Fruit fly (Drosophila melanogaster) whole organism, embryonic: ENCODE measurements around the gene rasp.
A peak's percentile ranks its signal among the peaks of the same experiment; 100 is the strongest.

Experiments used
- ATbp ChIP-seq: fragments of 200-800 bp; sonication (Bioruptor generic); optimal IDR thresholded peaks from 2 replicates; lab custom pipeline; 2017; ENCODE audit warnings: missing biosample characterization, mild to moderate bottlenecking, missing genetic modification characterization, missing genetic modification reagents
- CG10274 ChIP-seq: fragments of 200-800 bp; sonication (Bioruptor generic); optimal IDR thresholded peaks from 3 replicates; lab custom pipeline; 2017; ENCODE audit warnings: missing biosample characterization, mild to moderate bottlenecking, missing genetic modification characterization
- CG10321 ChIP-seq: fragments of 200-800 bp; sonication (Bioruptor generic); IDR thresholded peaks from 2 replicates; pipeline ENCODE4 v1.3.6; 2022; ENCODE audit warnings: missing biosample characterization, missing genetic modification characterization
- CG10431 ChIP-seq: fragments of 200-800 bp; sonication (Bioruptor generic); optimal IDR thresholded peaks from 3 replicates; lab custom pipeline; 2018; ENCODE audit warnings: missing biosample characterization, mild to moderate bottlenecking, missing genetic modification characterization
- CG11695 ChIP-seq: fragments of 200-800 bp; sonication (Bioruptor generic); IDR thresholded peaks from 3 replicates; pipeline ENCODE4 v1.3.6; 2022; ENCODE audit warnings: missing biosample characterization, missing genetic modification characterization
- CG11696 ChIP-seq: fragments of 200-800 bp; sonication (Bioruptor generic); IDR thresholded peaks from 2 replicates; pipeline ENCODE4 v1.3.6; 2022; ENCODE audit warnings: missing biosample characterization, missing genetic modification characterization
- CG12104 ChIP-seq: fragments of 200-800 bp; sonication (Bioruptor generic); optimal IDR thresholded peaks from 3 replicates; lab custom pipeline; 2016; ENCODE audit warnings: missing biosample characterization, missing genetic modification characterization
- CG17361 ChIP-seq: fragments of 200-800 bp; sonication (Bioruptor generic); IDR thresholded peaks from 3 replicates; pipeline ENCODE4 v1.3.6; 2022; ENCODE audit warnings: missing biosample characterization, missing genetic modification characterization
- CG17612 ChIP-seq: fragments of 200-800 bp; sonication (Bioruptor generic); IDR thresholded peaks from 2 replicates; pipeline ENCODE4 v1.3.6; 2022; ENCODE audit warnings: missing biosample characterization, missing genetic modification characterization
- CG2875 ChIP-seq: fragments of 200-800 bp; sonication (Bioruptor generic); optimal IDR thresholded peaks from 2 replicates; lab custom pipeline; 2017; ENCODE audit warnings: missing biosample characterization, mild to moderate bottlenecking, missing genetic modification characterization, missing genetic modification reagents
- CG32532 ChIP-seq: fragments of 200-800 bp; sonication (Bioruptor generic); IDR thresholded peaks from 2 replicates; pipeline ENCODE4 v1.3.6; 2022; ENCODE audit warnings: missing biosample characterization, missing genetic modification characterization
- CG34376 ChIP-seq: fragments of 200-800 bp; sonication (Bioruptor generic); optimal IDR thresholded peaks from 2 replicates; lab custom pipeline; 2018; ENCODE audit warnings: missing biosample characterization, mild to moderate bottlenecking, missing genetic modification characterization
- CG6254 ChIP-seq: fragments of 200-800 bp; sonication (Bioruptor generic); optimal IDR thresholded peaks from 3 replicates; lab custom pipeline; 2017; ENCODE audit warnings: mild to moderate bottlenecking, missing biosample characterization, missing genetic modification reagents, missing genetic modification characterization
- CG7556 ChIP-seq: fragments of 200-800 bp; sonication (Bioruptor generic); optimal IDR thresholded peaks from 2 replicates; lab custom pipeline; 2017; ENCODE audit warnings: missing biosample characterization, mild to moderate bottlenecking, missing genetic modification characterization
- CG8281 ChIP-seq: fragments of 200-800 bp; sonication (Bioruptor generic); optimal IDR thresholded peaks from 2 replicates; lab custom pipeline; 2018; ENCODE audit warnings: missing biosample characterization, mild to moderate bottlenecking, missing genetic modification characterization, moderate library complexity
- CG8359 ChIP-seq: fragments of 200-800 bp; sonication (Bioruptor generic); optimal IDR thresholded peaks from 2 replicates; lab custom pipeline; 2017; ENCODE audit warnings: missing biosample characterization, mild to moderate bottlenecking, missing genetic modification characterization, borderline replicate concordance
- CG9609 ChIP-seq: fragments of 200-800 bp; sonication (Bioruptor generic); optimal IDR thresholded peaks from 3 replicates; lab custom pipeline; 2016; ENCODE audit warnings: missing biosample characterization, missing genetic modification characterization
- CHES-1-like ChIP-seq: fragments of 200-800 bp; sonication (Bioruptor generic); optimal IDR thresholded peaks from 2 replicates; lab custom pipeline; 2016; ENCODE audit warnings: missing biosample characterization, missing genetic modification characterization
- CoRest ChIP-seq: fragments of 200-800 bp; sonication (Bioruptor generic); optimal IDR thresholded peaks from 3 replicates; lab custom pipeline; 2018; ENCODE audit warnings: missing biosample characterization, mild to moderate bottlenecking, missing genetic modification characterization, moderate library complexity
- Dad ChIP-seq: fragments of 200-800 bp; sonication (Bioruptor generic); optimal IDR thresholded peaks from 3 replicates; lab custom pipeline; 2016; ENCODE audit warnings: missing biosample characterization, missing genetic modification characterization
- Dip3 ChIP-seq: fragments of 200-800 bp; sonication (Bioruptor generic); optimal IDR thresholded peaks from 3 replicates; lab custom pipeline; 2016; ENCODE audit warnings: missing biosample characterization, missing genetic modification characterization
- Ets65A ChIP-seq: fragments of 200-800 bp; sonication (Bioruptor generic); peaks from one replicate; lab custom pipeline; 2016; ENCODE audit warnings: missing biosample characterization, missing genetic modification characterization
- Gsc ChIP-seq: fragments of 200-800 bp; sonication (Bioruptor generic); IDR thresholded peaks from 2 replicates; pipeline ENCODE4 v1.3.6; 2022; ENCODE audit warnings: missing biosample characterization, missing genetic modification characterization
- Gug ChIP-seq: fragments of 200-800 bp; sonication (Bioruptor generic); IDR thresholded peaks from 4 replicates; pipeline ENCODE4 v1.3.6; 2022; ENCODE audit warnings: missing biosample characterization, missing genetic modification characterization
- HLHmδ ChIP-seq: fragments of 200-800 bp; sonication (Bioruptor generic); optimal IDR thresholded peaks from 2 replicates; lab custom pipeline; 2018; ENCODE audit warnings: missing biosample characterization, mild to moderate bottlenecking, missing genetic modification characterization, moderate library complexity
- Hey ChIP-seq: fragments of 200-800 bp; sonication (Bioruptor generic); optimal IDR thresholded peaks from 3 replicates; lab custom pipeline; 2018; ENCODE audit warnings: missing biosample characterization, mild to moderate bottlenecking, missing genetic modification characterization
- Hr51 ChIP-seq, 2 experiments: fragments of 200-800 bp; sonication (Bioruptor generic); optimal IDR thresholded peaks; 2 replicates in 1 of 2; 3 replicates in 1 of 2; lab custom pipeline; 2016 to 2018; ENCODE audit warnings: missing biosample characterization in 2 of 2, missing genetic modification characterization in 2 of 2, mild to moderate bottlenecking in 1 of 2, moderate library complexity in 1 of 2
- Hr78 ChIP-seq, 2 experiments: fragments of 200-800 bp in 1 of 2; fragments of >200 bp in 1 of 2; sonication (Bioruptor generic) in 1 of 2; optimal IDR thresholded peaks; 2 replicates each; lab custom pipeline; 2017 to 2019; ENCODE audit warnings: missing biosample characterization in 2 of 2, missing genetic modification characterization in 2 of 2, mild to moderate bottlenecking in 1 of 2, moderate library complexity in 1 of 2
- Myb ChIP-seq: fragments of 200-800 bp; sonication (Bioruptor generic); optimal IDR thresholded peaks from 2 replicates; lab custom pipeline; 2016; ENCODE audit warnings: missing biosample characterization, missing genetic modification characterization
- Opbp ChIP-seq: fragments of 200-800 bp; sonication (Bioruptor generic); IDR thresholded peaks from 3 replicates; pipeline ENCODE4 v1.3.6; 2022; ENCODE audit warnings: missing biosample characterization, missing genetic modification characterization; ENCODE audit not compliant: partially characterized antibody
- Rx ChIP-seq: fragments of 200-800 bp; sonication (Bioruptor generic); IDR thresholded peaks from 2 replicates; pipeline ENCODE4 v1.3.6; 2022; ENCODE audit warnings: missing biosample characterization, missing genetic modification characterization
- Sox100B ChIP-seq: fragments of 200-800 bp; sonication (Bioruptor generic); optimal IDR thresholded peaks from 3 replicates; lab custom pipeline; 2018; ENCODE audit warnings: missing biosample characterization, mild to moderate bottlenecking, missing genetic modification characterization
- Sox102F ChIP-seq: fragments of 200-800 bp; sonication (Bioruptor generic); optimal IDR thresholded peaks from 2 replicates; lab custom pipeline; 2018; ENCODE audit warnings: missing biosample characterization, mild to moderate bottlenecking, missing genetic modification characterization, moderate library complexity
- cg ChIP-seq: fragments of 200-800 bp; sonication (Bioruptor generic); optimal IDR thresholded peaks from 3 replicates; lab custom pipeline; 2019; ENCODE audit warnings: missing biosample characterization, mild to moderate bottlenecking, missing genetic modification characterization, moderate library complexity
- dati ChIP-seq: fragments of 200-800 bp; sonication (Bioruptor generic); IDR thresholded peaks from 2 replicates; pipeline ENCODE4 v1.3.6; 2022; ENCODE audit warnings: missing biosample characterization, missing genetic modification characterization
- fu2 ChIP-seq: fragments of 200-800 bp; sonication (Bioruptor generic); optimal IDR thresholded peaks from 2 replicates; lab custom pipeline; 2016; ENCODE audit warnings: missing biosample characterization, missing genetic modification characterization
- gfzf ChIP-seq: fragments of 200-800 bp; sonication (Bioruptor generic); optimal IDR thresholded peaks from 2 replicates; lab custom pipeline; 2016; ENCODE audit warnings: missing biosample characterization, mild to moderate bottlenecking, missing genetic modification characterization, moderate library complexity
- h ChIP-seq: fragments of >200 bp; optimal IDR thresholded peaks from 2 replicates; lab custom pipeline; 2017
- hkb ChIP-seq, 2 experiments: fragments of 200-800 bp in 1 of 2; fragments of >200 bp in 1 of 2; sonication (Bioruptor generic) in 1 of 2; IDR thresholded peaks in 1 of 2; optimal IDR thresholded peaks in 1 of 2; 2 replicates each; pipeline versions ENCODE4 v1.3.6 to Lab custom; 2017 to 2022; ENCODE audit warnings: missing biosample characterization in 1 of 2, missing genetic modification characterization in 1 of 2
- kah ChIP-seq: fragments of 200-800 bp; sonication (Bioruptor generic); optimal IDR thresholded peaks from 2 replicates; lab custom pipeline; 2018; ENCODE audit warnings: missing biosample characterization, mild to moderate bottlenecking, missing genetic modification characterization
- odd ChIP-seq: fragments of 200-800 bp; sonication (Bioruptor generic); optimal IDR thresholded peaks from 2 replicates; lab custom pipeline; 2017; ENCODE audit warnings: missing biosample characterization, mild to moderate bottlenecking, missing genetic modification characterization
- sc ChIP-seq, 3 experiments: fragments of >200 bp in 2 of 3; fragments of 200-800 bp in 1 of 3; sonication (Bioruptor generic) in 1 of 3; optimal IDR thresholded peaks; 2 replicates in 2 of 3; 3 replicates in 1 of 3; lab custom pipeline; 2017; ENCODE audit warnings: mild to moderate bottlenecking in 1 of 3, missing biosample characterization in 1 of 3, missing genetic modification characterization in 1 of 3, missing genetic modification reagents in 1 of 3
- so ChIP-seq: fragments of 200-800 bp; sonication (Bioruptor generic); IDR thresholded peaks from 3 replicates; pipeline ENCODE4 v1.3.6; 2022; ENCODE audit warnings: missing biosample characterization, missing genetic modification characterization
- sqz ChIP-seq: fragments of 200-800 bp; sonication (Bioruptor generic); optimal IDR thresholded peaks from 3 replicates; lab custom pipeline; 2018; ENCODE audit warnings: missing biosample characterization, mild to moderate bottlenecking, missing genetic modification characterization
- ssp ChIP-seq: fragments of 200-800 bp; sonication (Bioruptor generic); IDR thresholded peaks from 2 replicates; pipeline ENCODE4 v1.3.6; 2022; ENCODE audit warnings: missing biosample characterization, missing genetic modification characterization
- unpg ChIP-seq: fragments of 200-800 bp; sonication (Bioruptor generic); optimal IDR thresholded peaks from 3 replicates; lab custom pipeline; 2018; ENCODE audit warnings: missing biosample characterization, mild to moderate bottlenecking, missing genetic modification characterization, moderate library complexity
- wdn ChIP-seq: fragments of 200-800 bp; sonication (Bioruptor generic); IDR thresholded peaks from 2 replicates; pipeline ENCODE4 v1.3.6; 2022; ENCODE audit warnings: missing biosample characterization, missing genetic modification characterization
- z ChIP-seq: fragments of 200-800 bp; sonication (Bioruptor generic); IDR thresholded peaks from 3 replicates; pipeline ENCODE4 v1.3.6; 2022; ENCODE audit warnings: missing biosample characterization, missing genetic modification characterization
- zen2 ChIP-seq: fragments of 200-800 bp; sonication (Bioruptor generic); IDR thresholded peaks from 3 replicates; pipeline ENCODE4 v1.3.6; 2022; ENCODE audit warnings: missing biosample characterization, missing genetic modification characterization; ENCODE audit not compliant: partially characterized antibody

The rasp gene

dm6 chr3L:3194059-3194458 is 32.1 kb downstream of the rasp start (continued):
- TF ChIP-seq Sox102F = peak; percentile 96
- no peak for TF ChIP-seq gfzf (GFP tag; lab: Kevin White, UChicago)
- TF ChIP-seq Dad = peak; percentile 58
- TF ChIP-seq kah (GFP tag; lab: Kevin White, UChicago) = peak; percentile 88
- TF ChIP-seq Gug (GFP tag; lab: Robert Waterston, UW) = peak; percentile 88
- peak; percentile 77 for TF ChIP-seq CG8281 (tag; lab: Kevin White, UChicago)
- peak; percentile 61 for TF ChIP-seq Dip3 (GFP tag; lab: Kevin White, UChicago)
- peak; percentile 93 for TF ChIP-seq so (GFP tag; lab: Robert Waterston, UW)
- no peak for TF ChIP-seq zen2
- peak; percentile 72 to 95 for TF ChIP-seq Hr51 (GFP tag; optimal IDR thresholded peaks at IDR 0.05; lab: Kevin White, UChicago)
- TF ChIP-seq Gsc (GFP tag; lab: Robert Waterston, UW) = peak; percentile 86
- peak; percentile 93 for TF ChIP-seq Sox100B (GFP tag; lab: Kevin White, UChicago)
- no peak for TF ChIP-seq hkb (optimal IDR thresholded peaks at IDR 0.05; lab: Kevin White, UChicago)
- TF ChIP-seq hkb (GFP tag; IDR thresholded peaks at IDR 0.05; lab: Robert Waterston, UW) = peak; percentile 97
- peak; percentile 91 for TF ChIP-seq CG2875 (GFP tag; lab: Kevin White, UChicago)
- TF ChIP-seq CG6254 (GFP tag; lab: Kevin White, UChicago) = peak; percentile 93
- peak; percentile 78; the same call in 1 of the 2 replicates for TF ChIP-seq dati (GFP tag; lab: Robert Waterston, UW)
- 0 out of 3 replicates have a peak, but pooled peaks have one; percentile 32 for TF ChIP-seq z (GFP tag; lab: Robert Waterston, UW)
- peak; percentile 89 for TF ChIP-seq CG12104 (GFP tag; lab: Kevin White, UChicago)
- TF ChIP-seq Opbp (GFP tag; lab: Robert Waterston, UW) = no peak
- peak; percentile 52 for TF ChIP-seq CG10274 (GFP tag; lab: Kevin White, UChicago)
- TF ChIP-seq CG11695 = peak; percentile 97
- peak; percentile 93 for TF ChIP-seq Rx (GFP tag; lab: Robert Waterston, UW)
- no peak for TF ChIP-seq HLHmδ (GFP tag; lab: Kevin White, UChicago)
- TF ChIP-seq sqz (GFP tag; lab: Kevin White, UChicago) = no peak
- peak; percentile 93 for TF ChIP-seq ATbp (GFP tag; lab: Kevin White, UChicago)
- TF ChIP-seq CoRest (tag; lab: Kevin White, UChicago) = peak; percentile 92
- TF ChIP-seq h = no peak
- TF ChIP-seq CG17361 (GFP tag; lab: Robert Waterston, UW) = peak; percentile 95
- TF ChIP-seq fu2 (GFP tag; lab: Kevin White, UChicago) = peak; percentile 14
- peak; percentile 73 for TF ChIP-seq CG8359 (GFP tag; lab: Kevin White, UChicago)
- peak; percentile 95 for TF ChIP-seq unpg (GFP tag; lab: Kevin White, UChicago)
- no peak for TF ChIP-seq sc (optimal IDR thresholded peaks at IDR 0.05; lab: Kevin White, UChicago)
- TF ChIP-seq sc (GFP tag; optimal IDR thresholded peaks at IDR 0.05; lab: Kevin White, UChicago) = peak; percentile 91
- TF ChIP-seq Ets65A = peak; percentile 37
- TF ChIP-seq Hey (tag; lab: Kevin White, UChicago) = no peak
- TF ChIP-seq cg (GFP tag; lab: Kevin White, UChicago) = peak; percentile 62
- peak; percentile 92 for TF ChIP-seq CG7556 (GFP tag; lab: Kevin White, UChicago)
- TF ChIP-seq CG10431 (GFP tag; lab: Kevin White, UChicago) = peak; percentile 71
- TF ChIP-seq Hr78 (GFP tag; optimal IDR thresholded peaks at IDR 0.05; lab: Kevin White, UChicago) = peak in 1 of 2 experiments; percentile 70
- peak; percentile 94 for TF ChIP-seq CG32532 (GFP tag; lab: Robert Waterston, UW)
- peak; percentile 13 for TF ChIP-seq CG9609 (GFP tag; lab: Kevin White, UChicago)
- TF ChIP-seq CG17612 (GFP tag; lab: Robert Waterston, UW) = peak; percentile 70
- peak; percentile 28 for TF ChIP-seq CG34376
- TF ChIP-seq CHES-1-like = peak; percentile 11
- TF ChIP-seq ssp (GFP tag; lab: Robert Waterston, UW) = peak; percentile 79
- peak; percentile 99 for TF ChIP-seq CG11696
- TF ChIP-seq Myb (GFP tag; lab: Kevin White, UChicago) = peak; percentile 32
- TF ChIP-seq wdn (GFP tag; lab: Robert Waterston, UW) = peak; percentile 73
- peak; percentile 86 for TF ChIP-seq odd (GFP tag; lab: Kevin White, UChicago)
- peak; percentile 76 for TF ChIP-seq CG10321 (GFP tag; lab: Robert Waterston, UW)
